Fruit fly (Drosophila melanogaster) whole organism, embryonic: ENCODE results near the gene CG13810.
A peak's percentile ranks its signal among the peaks of the same experiment; 100 is the strongest.

Experiments used
- ATbp ChIP-seq: fragments of 200-800 bp; sonication (Bioruptor generic); optimal IDR thresholded peaks from 2 replicates; lab custom pipeline; 2017; ENCODE audit warnings: missing biosample characterization, mild to moderate bottlenecking, missing genetic modification characterization, missing genetic modification reagents
- Bdp1 ChIP-seq: fragments of 200-800 bp; sonication (Bioruptor generic); optimal IDR thresholded peaks from 3 replicates; lab custom pipeline; 2016; ENCODE audit warnings: missing biosample characterization, missing genetic modification characterization
- CG10209 ChIP-seq: fragments of 200-800 bp; sonication (Bioruptor generic); optimal IDR thresholded peaks from 3 replicates; lab custom pipeline; 2017; ENCODE audit warnings: missing biosample characterization, mild to moderate bottlenecking, missing genetic modification characterization, missing genetic modification reagents
- CG11560 ChIP-seq: fragments of 200-800 bp; sonication (Bioruptor generic); IDR thresholded peaks from 3 replicates; pipeline ENCODE4 v1.3.6; 2022; ENCODE audit warnings: missing biosample characterization, missing genetic modification characterization
- CG11696 ChIP-seq: fragments of 200-800 bp; sonication (Bioruptor generic); IDR thresholded peaks from 2 replicates; pipeline ENCODE4 v1.3.6; 2022; ENCODE audit warnings: missing biosample characterization, missing genetic modification characterization
- CG12236 ChIP-seq: fragments of 200-800 bp; sonication (Bioruptor generic); optimal IDR thresholded peaks from 2 replicates; lab custom pipeline; 2016; ENCODE audit warnings: missing biosample characterization, missing genetic modification characterization
- CG13424 ChIP-seq: fragments of 200-800 bp; sonication (Bioruptor generic); optimal IDR thresholded peaks from 2 replicates; lab custom pipeline; 2019; ENCODE audit warnings: missing biosample characterization, mild to moderate bottlenecking, missing genetic modification characterization, moderate library complexity
- CG14667 ChIP-seq: fragments of 200-800 bp; sonication (Bioruptor generic); IDR thresholded peaks from 2 replicates; pipeline ENCODE4 v1.3.6; 2022; ENCODE audit warnings: missing biosample characterization, missing genetic modification characterization
- CG16863 ChIP-seq: fragments of 200-800 bp; sonication (Bioruptor generic); optimal IDR thresholded peaks from 3 replicates; lab custom pipeline; 2016; ENCODE audit warnings: missing biosample characterization, missing genetic modification characterization
- CG17186 ChIP-seq: fragments of 200-800 bp; sonication (Bioruptor generic); optimal IDR thresholded peaks from 3 replicates; lab custom pipeline; 2017; ENCODE audit warnings: missing biosample characterization, missing genetic modification reagents, missing genetic modification characterization
- CG17359 ChIP-seq: fragments of 200-800 bp; sonication (Bioruptor generic); optimal IDR thresholded peaks from 3 replicates; lab custom pipeline; 2018; ENCODE audit warnings: missing biosample characterization, mild to moderate bottlenecking, missing genetic modification characterization, moderate library complexity
- CG17829 ChIP-seq: fragments of 200-800 bp; optimal IDR thresholded peaks from 2 replicates; lab custom pipeline; 2019; ENCODE audit warnings: missing biosample characterization, mild to moderate bottlenecking, missing genetic modification characterization, moderate library complexity
- CG2678 ChIP-seq: fragments of 200-800 bp; sonication (Bioruptor generic); optimal IDR thresholded peaks from 3 replicates; lab custom pipeline; 2019; ENCODE audit warnings: missing biosample characterization, mild to moderate bottlenecking, missing genetic modification characterization, moderate library complexity
- CG31224 ChIP-seq: fragments of 200-800 bp; sonication (Bioruptor generic); IDR thresholded peaks from 2 replicates; pipeline ENCODE4 v1.3.6; 2022; ENCODE audit warnings: missing biosample characterization, missing genetic modification characterization
- CG33557 ChIP-seq: fragments of 200-800 bp; sonication (Bioruptor generic); optimal IDR thresholded peaks from 2 replicates; lab custom pipeline; 2019; ENCODE audit warnings: missing biosample characterization, mild to moderate bottlenecking, missing genetic modification characterization, moderate library complexity
- CG4360 ChIP-seq: fragments of 200-800 bp; sonication (Bioruptor generic); IDR thresholded peaks from 2 replicates; pipeline ENCODE4 v1.3.6; 2022; ENCODE audit warnings: missing biosample characterization, missing genetic modification characterization
- CG4707 ChIP-seq: fragments of 200-800 bp; sonication (Bioruptor generic); optimal IDR thresholded peaks from 2 replicates; lab custom pipeline; 2018; ENCODE audit warnings: missing biosample characterization, mild to moderate bottlenecking, missing genetic modification characterization, moderate library complexity
- CG7745 ChIP-seq: fragments of 200-800 bp; sonication (Bioruptor generic); optimal IDR thresholded peaks from 2 replicates; lab custom pipeline; 2018; ENCODE audit warnings: missing biosample characterization, mild to moderate bottlenecking, missing genetic modification characterization, moderate library complexity
- CG7928 ChIP-seq: fragments of 200-800 bp; sonication (Bioruptor generic); optimal IDR thresholded peaks from 2 replicates; lab custom pipeline; 2017; ENCODE audit warnings: missing biosample characterization, mild to moderate bottlenecking, missing genetic modification characterization
- CG8281 ChIP-seq: fragments of 200-800 bp; sonication (Bioruptor generic); optimal IDR thresholded peaks from 2 replicates; lab custom pipeline; 2018; ENCODE audit warnings: missing biosample characterization, mild to moderate bottlenecking, missing genetic modification characterization, moderate library complexity
- CHES-1-like ChIP-seq: fragments of 200-800 bp; sonication (Bioruptor generic); optimal IDR thresholded peaks from 2 replicates; lab custom pipeline; 2016; ENCODE audit warnings: missing biosample characterization, missing genetic modification characterization
- D19A ChIP-seq: fragments of 200-800 bp; optimal IDR thresholded peaks from 3 replicates; lab custom pipeline; 2019; ENCODE audit warnings: missing biosample characterization, mild to moderate bottlenecking, missing genetic modification characterization, moderate library complexity
- ERR ChIP-seq: fragments of 200-800 bp; sonication (Bioruptor generic); optimal IDR thresholded peaks from 2 replicates; lab custom pipeline; 2016; ENCODE audit warnings: missing biosample characterization, missing genetic modification characterization
- Fer2 ChIP-seq: fragments of 200-800 bp; sonication (Bioruptor generic); optimal IDR thresholded peaks from 2 replicates; lab custom pipeline; 2018; ENCODE audit warnings: missing biosample characterization, mild to moderate bottlenecking, missing genetic modification characterization, moderate library complexity
- GATAe ChIP-seq: fragments of 200-800 bp; sonication (Bioruptor generic); conservative IDR thresholded peaks from 2 replicates; pipeline ENCODE4 v1.3.6; 2022; ENCODE audit warnings: missing biosample characterization, missing genetic modification characterization
- Hmr ChIP-seq: fragments of 200-800 bp; sonication (Bioruptor generic); optimal IDR thresholded peaks from 3 replicates; lab custom pipeline; 2017; ENCODE audit warnings: mild to moderate bottlenecking, missing biosample characterization, missing genetic modification reagents, missing genetic modification characterization
- ab ChIP-seq: fragments of 200-800 bp; sonication (Bioruptor generic); optimal IDR thresholded peaks from 2 replicates; lab custom pipeline; 2016; ENCODE audit warnings: missing biosample characterization, missing genetic modification characterization
- al ChIP-seq: fragments of 200-800 bp; sonication (Bioruptor generic); IDR thresholded peaks from 2 replicates; pipeline ENCODE4 v1.3.6; 2022; ENCODE audit warnings: missing biosample characterization, missing genetic modification characterization
- ase ChIP-seq: fragments of 200-800 bp; sonication (Bioruptor generic); IDR thresholded peaks from 3 replicates; pipeline ENCODE4 v1.3.6; 2022; ENCODE audit warnings: missing biosample characterization, missing genetic modification characterization
- az2 ChIP-seq: fragments of 200-800 bp; sonication (Bioruptor generic); optimal IDR thresholded peaks from 3 replicates; lab custom pipeline; 2016; ENCODE audit warnings: missing biosample characterization, missing genetic modification characterization
- cad ChIP-seq: fragments of >200 bp; optimal IDR thresholded peaks from 2 replicates; lab custom pipeline; 2017; ENCODE audit warnings: missing biosample characterization, missing genetic modification characterization
- cato ChIP-seq: fragments of 200-800 bp; sonication (Bioruptor generic); optimal IDR thresholded peaks from 2 replicates; lab custom pipeline; 2016; ENCODE audit warnings: missing biosample characterization, missing genetic modification characterization, borderline replicate concordance
- chif ChIP-seq, 2 experiments: fragments of 200-800 bp; sonication (Bioruptor generic); optimal IDR thresholded peaks; 3 replicates each; lab custom pipeline; 2016; ENCODE audit warnings: missing biosample characterization in 2 of 2, missing genetic modification characterization in 2 of 2
- da ChIP-seq: fragments of 200-800 bp; sonication (Bioruptor generic); optimal IDR thresholded peaks from 2 replicates; lab custom pipeline; 2016; ENCODE audit warnings: missing biosample characterization, missing genetic modification characterization
- disco-r ChIP-seq: fragments of 200-800 bp; sonication (Bioruptor generic); optimal IDR thresholded peaks from 2 replicates; lab custom pipeline; 2016; ENCODE audit warnings: missing biosample characterization, missing genetic modification characterization
- ems ChIP-seq: fragments of 200-800 bp; sonication (Bioruptor generic); optimal IDR thresholded peaks from 3 replicates; lab custom pipeline; 2016; ENCODE audit warnings: missing biosample characterization, missing genetic modification characterization
- exex ChIP-seq: fragments of 200-800 bp; sonication (Bioruptor generic); optimal IDR thresholded peaks from 4 replicates; lab custom pipeline; 2018; ENCODE audit warnings: missing biosample characterization, mild to moderate bottlenecking, missing genetic modification characterization, moderate library complexity
- gcm ChIP-seq: fragments of 200-800 bp; sonication (Bioruptor generic); optimal IDR thresholded peaks from 2 replicates; lab custom pipeline; 2019; ENCODE audit warnings: missing biosample characterization, mild to moderate bottlenecking, missing genetic modification characterization, moderate library complexity
- klu ChIP-seq: fragments of 200-800 bp; sonication (Bioruptor generic); IDR thresholded peaks from 2 replicates; pipeline ENCODE4 v1.3.6; 2022; ENCODE audit warnings: missing biosample characterization, missing genetic modification characterization
- lilli ChIP-seq: fragments of 200-800 bp; sonication (Bioruptor generic); optimal IDR thresholded peaks from 3 replicates; lab custom pipeline; 2016; ENCODE audit warnings: missing biosample characterization, missing genetic modification characterization
- lmd ChIP-seq: fragments of 200-800 bp; sonication (Bioruptor generic); IDR thresholded peaks from 2 replicates; pipeline ENCODE4 v1.3.6; 2022; ENCODE audit warnings: missing biosample characterization, missing genetic modification characterization
- maf-S ChIP-seq: fragments of 200-800 bp; sonication (Bioruptor generic); optimal IDR thresholded peaks from 2 replicates; lab custom pipeline; 2016; ENCODE audit warnings: missing biosample characterization, missing genetic modification characterization
- nerfin-1 ChIP-seq: fragments of 200-800 bp; sonication (Bioruptor generic); optimal IDR thresholded peaks from 3 replicates; lab custom pipeline; 2019; ENCODE audit warnings: missing biosample characterization, mild to moderate bottlenecking, missing genetic modification characterization, moderate library complexity
- nerfin-2 ChIP-seq: fragments of 200-800 bp; sonication (Bioruptor generic); IDR thresholded peaks from 2 replicates; pipeline ENCODE4 v1.3.6; 2022; ENCODE audit warnings: missing biosample characterization, missing genetic modification characterization; ENCODE audit not compliant: partially characterized antibody
- onecut ChIP-seq: fragments of 200-800 bp; sonication (Bioruptor generic); IDR thresholded peaks from 2 replicates; pipeline ENCODE4 v1.3.6; 2022; ENCODE audit warnings: missing biosample characterization, missing genetic modification characterization
- pho ChIP-seq: fragments of 200-800 bp; sonication (Bioruptor generic); optimal IDR thresholded peaks from 2 replicates; lab custom pipeline; 2016; ENCODE audit warnings: missing biosample characterization, missing genetic modification characterization
- phol ChIP-seq: fragments of 200-800 bp; sonication (Bioruptor generic); optimal IDR thresholded peaks from 3 replicates; lab custom pipeline; 2018; ENCODE audit warnings: missing biosample characterization, mild to moderate bottlenecking, missing genetic modification characterization, moderate library complexity
- repo ChIP-seq: fragments of 200-800 bp; sonication (Bioruptor generic); optimal IDR thresholded peaks from 2 replicates; lab custom pipeline; 2016; ENCODE audit warnings: missing biosample characterization, missing genetic modification characterization
- ro ChIP-seq: fragments of 200-800 bp; sonication (Bioruptor generic); IDR thresholded peaks from 2 replicates; pipeline ENCODE4 v1.3.6; 2022; ENCODE audit warnings: missing biosample characterization, missing genetic modification characterization
- sim ChIP-seq: fragments of 200-800 bp; sonication (Bioruptor generic); IDR thresholded peaks from 2 replicates; pipeline ENCODE4 v1.3.6; 2022; ENCODE audit warnings: missing biosample characterization, missing genetic modification characterization
- so ChIP-seq: fragments of 200-800 bp; sonication (Bioruptor generic); IDR thresholded peaks from 3 replicates; pipeline ENCODE4 v1.3.6; 2022; ENCODE audit warnings: missing biosample characterization, missing genetic modification characterization

The CG13810 gene

DNA sequence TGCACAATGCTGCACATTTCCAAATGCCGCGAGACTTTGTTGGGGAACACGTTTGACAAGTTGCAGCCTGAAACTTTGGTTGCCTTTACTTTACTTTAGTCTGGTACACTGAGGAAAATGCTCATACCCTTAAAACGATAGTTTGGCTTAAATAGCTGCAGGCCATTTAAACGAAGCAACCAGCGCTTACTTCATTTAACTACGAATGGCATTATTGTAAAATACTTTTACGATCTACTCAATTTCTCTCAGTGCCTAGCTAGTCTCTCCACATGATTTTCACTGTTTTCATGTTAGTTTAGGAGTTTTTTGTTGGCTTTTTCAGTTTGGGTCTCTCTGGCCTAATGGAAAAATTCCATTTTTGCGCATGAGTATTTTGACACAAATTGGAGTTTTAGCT is 23.7 kb upstream of the CG13810 start (continued):
- peak; percentile 22 for TF ChIP-seq CG10209
- TF ChIP-seq ATbp (GFP tag; lab: Kevin White, UChicago): peak; percentile 75
- peak; percentile 87 for TF ChIP-seq CG17829
- TF ChIP-seq so: peak; percentile 75; the same call in 1 of the 3 replicates
- TF ChIP-seq ase (GFP tag; lab: Robert Waterston, UW): peak; percentile 80
- peak; percentile 83 for TF ChIP-seq CG13424
- no peak for TF ChIP-seq Hmr (GFP tag; lab: Kevin White, UChicago)
- no peak for TF ChIP-seq GATAe (GFP tag; lab: Robert Waterston, UW)
- peak; percentile 80 for TF ChIP-seq onecut (GFP tag; lab: Robert Waterston, UW)
- TF ChIP-seq sim (GFP tag; lab: Robert Waterston, UW): peak; percentile 64; the same call in 1 of the 2 replicates
- peak; percentile 80 for TF ChIP-seq repo
- no peak for TF ChIP-seq cad (GFP tag; lab: Kevin White, UChicago)
- peak; percentile 66 for TF ChIP-seq CG14667 (GFP tag; lab: Robert Waterston, UW)
- no peak for TF ChIP-seq pho (GFP tag; lab: Kevin White, UChicago)
- peak; percentile 52 for TF ChIP-seq al (GFP tag; lab: Robert Waterston, UW)
- TF ChIP-seq CG8281 (tag; lab: Kevin White, UChicago): peak; percentile 30
- no peak for TF ChIP-seq da
- TF ChIP-seq ab (GFP tag; lab: Kevin White, UChicago): no peak
- TF ChIP-seq ems: peak; percentile 82
- TF ChIP-seq cato: peak; percentile 20
- TF ChIP-seq lilli (GFP tag; lab: Kevin White, UChicago): peak; percentile 51
- no peak for TF ChIP-seq CHES-1-like
- TF ChIP-seq D19A (tag; lab: Kevin White, UChicago): peak; percentile 75
- no peak for TF ChIP-seq exex
- TF ChIP-seq chif (GFP tag; optimal IDR thresholded peaks at IDR 0.05; lab: Kevin White, UChicago): peak; percentile 40 to 72
- peak; percentile 27; the same call in 1 of the 2 replicates for TF ChIP-seq ro (GFP tag; lab: Robert Waterston, UW)
- TF ChIP-seq Fer2 (tag; lab: Kevin White, UChicago): no peak
- TF ChIP-seq az2 (GFP tag; lab: Kevin White, UChicago): peak; percentile 70
- TF ChIP-seq CG11696 (GFP tag; lab: Robert Waterston, UW): peak; percentile 58; the same call in 1 of the 2 replicates
- TF ChIP-seq phol (tag; lab: Kevin White, UChicago): peak; percentile 85
- TF ChIP-seq maf-S (GFP tag; lab: Kevin White, UChicago): peak; percentile 16
- TF ChIP-seq ERR: no peak
- peak; percentile 82 for TF ChIP-seq lmd (GFP tag; lab: Robert Waterston, UW)
- TF ChIP-seq CG17186: peak; percentile 25
- TF ChIP-seq CG7928 (GFP tag; lab: Kevin White, UChicago): no peak
- no peak for TF ChIP-seq disco-r (GFP tag; lab: Kevin White, UChicago)
- TF ChIP-seq CG7745 (tag; lab: Kevin White, UChicago): no peak
- peak; percentile 18 for TF ChIP-seq CG12236
- peak; percentile 54; the same call in 2 of the 3 replicates for TF ChIP-seq CG11560 (tag; lab: Robert Waterston, UW)
- TF ChIP-seq CG31224 (GFP tag; lab: Robert Waterston, UW): peak; percentile 50
- peak; percentile 9 for TF ChIP-seq Bdp1
- TF ChIP-seq klu (GFP tag; lab: Robert Waterston, UW): peak; percentile 55
- TF ChIP-seq nerfin-1 (tag; lab: Kevin White, UChicago): peak; percentile 75
- TF ChIP-seq CG4707 (GFP tag; lab: Kevin White, UChicago): peak; percentile 41
- no peak for TF ChIP-seq nerfin-2 (GFP tag; lab: Robert Waterston, UW)
- TF ChIP-seq CG33557 (GFP tag; lab: Kevin White, UChicago): peak; percentile 61
- peak; percentile 89 for TF ChIP-seq CG17359 (tag; lab: Kevin White, UChicago)
- TF ChIP-seq CG4360 (GFP tag; lab: Robert Waterston, UW): peak; percentile 68
- peak; percentile 84 for TF ChIP-seq CG2678 (tag; lab: Kevin White, UChicago)
- TF ChIP-seq gcm (GFP tag; lab: Kevin White, UChicago): peak; percentile 59
- peak; percentile 53 for TF ChIP-seq CG16863 (GFP tag; lab: Kevin White, UChicago)
